ENCODE assay signal across 4 fruit fly cellular contexts in the genomic region with DNA sequence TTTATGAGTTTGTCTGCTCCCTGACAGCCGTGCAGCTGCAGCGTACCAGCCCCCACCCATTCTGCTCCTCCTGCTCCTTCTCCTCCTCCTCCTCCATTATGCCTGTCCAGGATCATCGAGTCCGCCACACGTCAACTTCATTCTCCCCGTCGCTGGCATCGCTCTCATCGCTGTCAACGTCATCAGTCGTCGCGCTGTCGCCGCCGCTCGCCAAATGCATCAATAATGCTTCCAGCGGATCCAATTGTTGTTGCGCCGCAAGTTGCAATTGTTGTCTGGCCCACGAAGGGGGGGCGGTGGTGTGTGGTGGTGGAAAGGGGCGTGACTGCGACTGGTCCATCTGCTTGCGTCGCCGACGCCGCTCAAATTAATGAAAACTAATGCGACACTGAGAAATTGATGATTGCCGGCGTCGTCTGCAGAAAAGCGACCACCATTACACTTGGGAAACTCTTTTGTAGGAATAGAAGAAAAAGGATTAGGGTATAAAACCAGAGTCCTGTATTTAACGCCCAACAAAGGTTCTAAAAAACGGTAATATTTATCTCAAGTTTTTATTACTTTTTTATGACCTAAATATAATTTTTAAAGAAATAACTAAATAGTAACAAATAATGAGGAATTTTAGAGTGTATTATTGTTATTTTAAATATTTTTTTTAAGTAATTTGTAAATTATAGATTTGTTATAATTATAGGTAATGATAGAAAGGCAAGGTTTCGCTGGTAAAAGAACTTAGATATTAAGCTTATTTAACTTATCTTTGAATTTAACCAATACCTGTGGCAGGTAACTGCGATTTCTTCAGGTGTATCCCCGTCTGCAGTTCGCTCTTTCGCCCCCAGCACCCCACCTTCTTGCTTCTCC.
TF ChIP-seq lines count a peak whose summit lies in the region.

No protein-coding gene starts in this region.

- no peak for TF ChIP-seq CTCF in whole organism, embryonic (GFP tag; optimal IDR thresholded peaks at IDR 0.05; lab: Kevin White, UChicago)

TF ChIP-seq in whole organism, embryonic, 481 proteins besides CTCF, POLR2A, EP300 and RAD21:
- TF ChIP-seq Drgx (GFP tag; IDR thresholded peaks at IDR 0.05; lab: Robert Waterston, UW) = no peak
- no peak for TF ChIP-seq gce (GFP tag; IDR thresholded peaks at IDR 0.05; lab: Robert Waterston, UW)
- no peak for TF ChIP-seq tup (GFP tag; optimal IDR thresholded peaks at IDR 0.05; lab: Kevin White, UChicago)
- no peak for TF ChIP-seq CG18476 (GFP tag; optimal IDR thresholded peaks at IDR 0.05; lab: Kevin White, UChicago)
- no peak for TF ChIP-seq twi (tag; optimal IDR thresholded peaks at IDR 0.05; lab: Kevin White, UChicago)
- TF ChIP-seq CG11560 (tag; IDR thresholded peaks at IDR 0.05; lab: Robert Waterston, UW) = 0 out of 3 replicates have a peak, but pooled peaks have one; percentile 26

TF ChIP-seq in whole organism, prepupa, 60 proteins besides CTCF, POLR2A, EP300 and RAD21 (continues in another document):
- TF ChIP-seq Met (GFP tag; optimal IDR thresholded peaks at IDR 0.05; lab: Kevin White, UChicago) (peak; percentile 56), cyc (GFP tag; optimal IDR thresholded peaks at IDR 0.05; lab: Kevin White, UChicago) (no peak), CG6792 (GFP tag; optimal IDR thresholded peaks at IDR 0.05; lab: Kevin White, UChicago) (peak; percentile 18), esn (GFP tag; optimal IDR thresholded peaks at IDR 0.05; lab: Kevin White, UChicago) (peak; percentile 56), CG34406 (GFP tag; optimal IDR thresholded peaks at IDR 0.05; lab: Kevin White, UChicago) (peak; percentile 19), lz (GFP tag; optimal IDR thresholded peaks at IDR 0.05; lab: Kevin White, UChicago) (peak; percentile 36), achi (GFP tag; optimal IDR thresholded peaks at IDR 0.05; lab: Kevin White, UChicago) (peak; percentile 30), Smox (GFP tag; optimal IDR thresholded peaks at IDR 0.05; lab: Kevin White, UChicago) (peak; percentile 0), ss (GFP tag; optimal IDR thresholded peaks at IDR 0.05; lab: Kevin White, UChicago) (peak; percentile 39 to 40), CG8632 (GFP tag; optimal IDR thresholded peaks at IDR 0.05; lab: Kevin White, UChicago) (no peak), CG15336 (GFP tag; IDR thresholded peaks at IDR 0.05; lab: Robert Waterston, UW) (no peak), spab (GFP tag; optimal IDR thresholded peaks at IDR 0.05; lab: Kevin White, UChicago) (peak; percentile 67), CG3919 (GFP tag; optimal IDR thresholded peaks at IDR 0.05; lab: Kevin White, UChicago) (peak; percentile 42), fd59A (GFP tag; optimal IDR thresholded peaks at IDR 0.05; lab: Kevin White, UChicago) (peak; percentile 3), Eip93F (GFP tag; optimal IDR thresholded peaks at IDR 0.05; lab: Kevin White, UChicago) (no peak), topi (GFP tag; optimal IDR thresholded peaks at IDR 0.05; lab: Kevin White, UChicago) (peak; percentile 33), CG32006 (GFP tag; optimal IDR thresholded peaks at IDR 0.05; lab: Kevin White, UChicago) (peak; percentile 42), fd85E (GFP tag; optimal IDR thresholded peaks at IDR 0.05; lab: Kevin White, UChicago) (no peak), Hr39 (GFP tag; optimal IDR thresholded peaks at IDR 0.05; lab: Kevin White, UChicago) (peak; percentile 9), CG6808 (GFP tag; optimal IDR thresholded peaks at IDR 0.05; lab: Kevin White, UChicago) (peak; percentile 64), Ets96B (tag; optimal IDR thresholded peaks at IDR 0.05; lab: Kevin White, UChicago) (peak; percentile 60), acj6 (GFP tag; optimal IDR thresholded peaks at IDR 0.05; lab: Kevin White, UChicago) (peak; percentile 46), CG4318 (GFP tag; optimal IDR thresholded peaks at IDR 0.05; lab: Kevin White, UChicago) (peak; percentile 1), Blimp-1 (GFP tag; optimal IDR thresholded peaks at IDR 0.05; lab: Kevin White, UChicago) (no peak)

TF ChIP-seq in whole organism, pupa, 21 proteins besides CTCF, POLR2A, EP300 and RAD21:
- TF ChIP-seq CG34367 (tag; optimal IDR thresholded peaks at IDR 0.05; lab: Kevin White, UChicago) (no peak), CG13204 (GFP tag; optimal IDR thresholded peaks at IDR 0.05; lab: Kevin White, UChicago) (peak; percentile 90), CG14655 (GFP tag; optimal IDR thresholded peaks at IDR 0.05; lab: Kevin White, UChicago) (peak; percentile 44), CG9948 (tag; optimal IDR thresholded peaks at IDR 0.05; lab: Kevin White, UChicago) (peak; percentile 51), CG8159 (tag; optimal IDR thresholded peaks at IDR 0.05; lab: Kevin White, UChicago) (peak; percentile 64), D1 (tag; optimal IDR thresholded peaks at IDR 0.05; lab: Kevin White, UChicago) (no peak), fd96Ca (GFP tag; IDR thresholded peaks at IDR 0.05; lab: Robert Waterston, UW) (no peak), CG17806 (tag; optimal IDR thresholded peaks at IDR 0.05; lab: Kevin White, UChicago) (peak; percentile 57), CG12605 (GFP tag; IDR thresholded peaks at IDR 0.05; lab: Robert Waterston, UW) (no peak), Ets98B (GFP tag; IDR thresholded peaks at IDR 0.05; lab: Robert Waterston, UW) (no peak), Snoo (tag; optimal IDR thresholded peaks at IDR 0.05; lab: Kevin White, UChicago) (peak; percentile 54), CG15710 (tag; optimal IDR thresholded peaks at IDR 0.05; lab: Kevin White, UChicago) (peak; percentile 44), CG4496 (GFP tag; IDR thresholded peaks at IDR 0.05; lab: Robert Waterston, UW) (no peak), EcR (GFP tag; optimal IDR thresholded peaks at IDR 0.05; lab: Kevin White, UChicago) (peak; percentile 26), CG10348 (GFP tag; IDR thresholded peaks at IDR 0.05; lab: Robert Waterston, UW) (no peak)
TF ChIP-seq in whole organism, pupa: peak in this region for 8.

TF ChIP-seq in whole organism, wandering third instar larva, 38 proteins besides CTCF, POLR2A, EP300 and RAD21:
- peak; percentile 46 for TF ChIP-seq Sp1 (GFP tag; optimal IDR thresholded peaks at IDR 0.05; lab: Kevin White, UChicago)
- no peak for TF ChIP-seq OdsH (GFP tag; optimal IDR thresholded peaks at IDR 0.05; lab: Kevin White, UChicago)
- TF ChIP-seq brk (GFP tag; optimal IDR thresholded peaks at IDR 0.05; lab: Kevin White, UChicago) = no peak
- no peak for TF ChIP-seq Vsx2 (GFP tag; optimal IDR thresholded peaks at IDR 0.05; lab: Kevin White, UChicago; ENCODE audit: partially characterized antibody)
- TF ChIP-seq woc (GFP tag; optimal IDR thresholded peaks at IDR 0.05; lab: Kevin White, UChicago) = peak; percentile 62
- TF ChIP-seq lola (GFP tag; optimal IDR thresholded peaks at IDR 0.05; lab: Kevin White, UChicago) = no peak
- TF ChIP-seq sv (GFP tag; optimal IDR thresholded peaks at IDR 0.05; lab: Kevin White, UChicago) = no peak
- TF ChIP-seq HLH106 (tag; optimal IDR thresholded peaks at IDR 0.05; lab: Kevin White, UChicago) = peak; percentile 50
- no peak for TF ChIP-seq Jra (GFP tag; optimal IDR thresholded peaks at IDR 0.05; lab: Kevin White, UChicago)
- TF ChIP-seq N (GFP tag; optimal IDR thresholded peaks at IDR 0.05; lab: Kevin White, UChicago) = no peak
- peak in 1 of 2 experiments; percentile 60 for TF ChIP-seq foxo (GFP tag; optimal IDR thresholded peaks at IDR 0.05; lab: Kevin White, UChicago)
- no peak for TF ChIP-seq jim (GFP tag; optimal IDR thresholded peaks at IDR 0.05; lab: Kevin White, UChicago)
- no peak for TF ChIP-seq tai (GFP tag; optimal IDR thresholded peaks at IDR 0.05; lab: Kevin White, UChicago)
- TF ChIP-seq CrebA (GFP tag; optimal IDR thresholded peaks at IDR 0.05; lab: Kevin White, UChicago; ENCODE audit: borderline replicate concordance) = no peak
- TF ChIP-seq Hnf4 (GFP tag; optimal IDR thresholded peaks at IDR 0.05; lab: Kevin White, UChicago) = no peak
- TF ChIP-seq Myc (optimal IDR thresholded peaks at IDR 0.05; lab: Kevin White, UChicago) = no peak
- TF ChIP-seq psq (GFP tag; optimal IDR thresholded peaks at IDR 0.05; lab: Kevin White, UChicago) = peak; percentile 35
- TF ChIP-seq dmrt93B (GFP tag; optimal IDR thresholded peaks at IDR 0.05; lab: Kevin White, UChicago) = no peak
- no peak for TF ChIP-seq Hr78 (GFP tag; optimal IDR thresholded peaks at IDR 0.05; lab: Kevin White, UChicago)
- no peak for TF ChIP-seq CG32264 (GFP tag; optimal IDR thresholded peaks at IDR 0.05; lab: Kevin White, UChicago)
- TF ChIP-seq Dfd (GFP tag; optimal IDR thresholded peaks at IDR 0.05; lab: Kevin White, UChicago) = no peak
- peak; percentile 14 for TF ChIP-seq h (GFP tag; optimal IDR thresholded peaks at IDR 0.05; lab: Kevin White, UChicago)
- TF ChIP-seq fru (GFP tag; optimal IDR thresholded peaks at IDR 0.05; lab: Kevin White, UChicago) = no peak
TF ChIP-seq in whole organism, wandering third instar larva: peak in this region for 6.
